Fruit fly (Drosophila melanogaster) whole organism, embryonic: Measurements from ENCODE around the gene alphaTub67C.
A peak's percentile ranks its signal among the peaks of the same experiment; 100 is the strongest.

Experiments used
- B-H2 ChIP-seq: fragments of 200-800 bp; sonication (Bioruptor generic); optimal IDR thresholded peaks from 2 replicates; lab custom pipeline; 2018; ENCODE audit warnings: missing biosample characterization, mild to moderate bottlenecking, missing genetic modification characterization
- BEAF-32 ChIP-seq: fragments of 200-800 bp; sonication (Bioruptor generic); optimal IDR thresholded peaks from 3 replicates; lab custom pipeline; 2017; ENCODE audit warnings: missing biosample characterization, missing genetic modification characterization, mild to moderate bottlenecking, moderate library complexity, missing genetic modification reagents
- Bgb ChIP-seq: fragments of 200-800 bp; sonication (Bioruptor generic); IDR thresholded peaks from 2 replicates; pipeline ENCODE4 v1.3.6; 2022; ENCODE audit warnings: missing biosample characterization, missing genetic modification characterization; ENCODE audit not compliant: partially characterized antibody
- C15 ChIP-seq: fragments of 200-800 bp; sonication (Bioruptor generic); IDR thresholded peaks from 3 replicates; pipeline ENCODE4 v1.3.6; 2022; ENCODE audit warnings: missing biosample characterization, missing genetic modification characterization
- CG10147 ChIP-seq: fragments of 200-800 bp; sonication (Bioruptor generic); optimal IDR thresholded peaks from 2 replicates; lab custom pipeline; 2019; ENCODE audit warnings: missing biosample characterization, mild to moderate bottlenecking, missing genetic modification characterization, moderate library complexity
- CG12104 ChIP-seq: fragments of 200-800 bp; sonication (Bioruptor generic); optimal IDR thresholded peaks from 3 replicates; lab custom pipeline; 2016; ENCODE audit warnings: missing biosample characterization, missing genetic modification characterization
- CG14710 ChIP-seq: fragments of 200-800 bp; sonication (Bioruptor generic); optimal IDR thresholded peaks from 3 replicates; lab custom pipeline; 2019; ENCODE audit warnings: missing biosample characterization, mild to moderate bottlenecking, missing genetic modification characterization, moderate library complexity
- CG15601 ChIP-seq: fragments of 200-800 bp; sonication (Bioruptor generic); optimal IDR thresholded peaks from 3 replicates; lab custom pipeline; 2019; ENCODE audit warnings: missing biosample characterization, mild to moderate bottlenecking, missing genetic modification characterization, moderate library complexity
- CG16779 ChIP-seq: fragments of 200-800 bp; sonication (Bioruptor generic); IDR thresholded peaks from 2 replicates; pipeline ENCODE4 v1.3.6; 2022; ENCODE audit warnings: missing biosample characterization, missing genetic modification characterization
- CG17361 ChIP-seq: fragments of 200-800 bp; sonication (Bioruptor generic); IDR thresholded peaks from 3 replicates; pipeline ENCODE4 v1.3.6; 2022; ENCODE audit warnings: missing biosample characterization, missing genetic modification characterization
- CG17385 ChIP-seq: fragments of 200-800 bp; sonication (Bioruptor generic); optimal IDR thresholded peaks from 3 replicates; lab custom pipeline; 2018; ENCODE audit warnings: missing biosample characterization, mild to moderate bottlenecking, missing genetic modification characterization
- CG2116 ChIP-seq: fragments of 200-800 bp; sonication (Bioruptor generic); optimal IDR thresholded peaks from 3 replicates; lab custom pipeline; 2018; ENCODE audit warnings: missing biosample characterization, mild to moderate bottlenecking, missing genetic modification characterization
- CG3065 ChIP-seq: fragments of 200-800 bp; sonication (Bioruptor generic); optimal IDR thresholded peaks from 2 replicates; lab custom pipeline; 2016; ENCODE audit warnings: missing biosample characterization, missing genetic modification characterization
- CG34224 ChIP-seq: fragments of 200-800 bp; sonication (Bioruptor generic); IDR thresholded peaks from 3 replicates; pipeline ENCODE4 v1.3.6; 2022; ENCODE audit warnings: missing biosample characterization, missing genetic modification characterization; ENCODE audit not compliant: partially characterized antibody
- CG34376 ChIP-seq: fragments of 200-800 bp; sonication (Bioruptor generic); optimal IDR thresholded peaks from 2 replicates; lab custom pipeline; 2018; ENCODE audit warnings: missing biosample characterization, mild to moderate bottlenecking, missing genetic modification characterization
- CG42726 ChIP-seq: fragments of 200-800 bp; sonication (Bioruptor generic); IDR thresholded peaks from 2 replicates; pipeline ENCODE4 v1.3.6; 2022; ENCODE audit warnings: missing biosample characterization, missing genetic modification characterization; ENCODE audit not compliant: partially characterized antibody
- CG4360 ChIP-seq: fragments of 200-800 bp; sonication (Bioruptor generic); IDR thresholded peaks from 2 replicates; pipeline ENCODE4 v1.3.6; 2022; ENCODE audit warnings: missing biosample characterization, missing genetic modification characterization
- CG4707 ChIP-seq: fragments of 200-800 bp; sonication (Bioruptor generic); optimal IDR thresholded peaks from 2 replicates; lab custom pipeline; 2018; ENCODE audit warnings: missing biosample characterization, mild to moderate bottlenecking, missing genetic modification characterization, moderate library complexity
- CG4820 ChIP-seq: fragments of 200-800 bp; sonication (Bioruptor generic); optimal IDR thresholded peaks from 3 replicates; lab custom pipeline; 2016; ENCODE audit warnings: missing biosample characterization, missing genetic modification characterization
- CG6175 ChIP-seq: fragments of 200-800 bp; sonication (Bioruptor generic); IDR thresholded peaks from 3 replicates; pipeline ENCODE4 v1.3.6; 2022; ENCODE audit warnings: missing biosample characterization, missing genetic modification characterization
- CG6689 ChIP-seq: fragments of 200-800 bp; sonication (Bioruptor generic); IDR thresholded peaks from 2 replicates; pipeline ENCODE4 v1.3.6; 2022; ENCODE audit warnings: missing biosample characterization, missing genetic modification characterization
- CG6765 ChIP-seq: fragments of 200-800 bp; sonication (Bioruptor generic); optimal IDR thresholded peaks from 3 replicates; lab custom pipeline; 2017; ENCODE audit warnings: missing biosample characterization, mild to moderate bottlenecking, missing genetic modification characterization
- CG7271 ChIP-seq: fragments of 200-800 bp; sonication (Bioruptor generic); optimal IDR thresholded peaks from 2 replicates; lab custom pipeline; 2018; ENCODE audit warnings: missing biosample characterization, mild to moderate bottlenecking, missing genetic modification characterization, moderate library complexity
- Dad ChIP-seq: fragments of 200-800 bp; sonication (Bioruptor generic); optimal IDR thresholded peaks from 3 replicates; lab custom pipeline; 2016; ENCODE audit warnings: missing biosample characterization, missing genetic modification characterization
- Dp ChIP-seq: fragments of 200-800 bp; sonication (Bioruptor generic); optimal IDR thresholded peaks from 2 replicates; lab custom pipeline; 2018; ENCODE audit warnings: missing biosample characterization, mild to moderate bottlenecking, missing genetic modification characterization, moderate library complexity
- Fer1 ChIP-seq: fragments of 200-800 bp; sonication (Bioruptor generic); optimal IDR thresholded peaks from 2 replicates; lab custom pipeline; 2017; ENCODE audit warnings: missing biosample characterization, mild to moderate bottlenecking, missing genetic modification characterization
- Gsc ChIP-seq: fragments of 200-800 bp; sonication (Bioruptor generic); IDR thresholded peaks from 2 replicates; pipeline ENCODE4 v1.3.6; 2022; ENCODE audit warnings: missing biosample characterization, missing genetic modification characterization
- HLH54F ChIP-seq: fragments of 200-800 bp; sonication (Bioruptor generic); optimal IDR thresholded peaks from 3 replicates; lab custom pipeline; 2016; ENCODE audit warnings: missing biosample characterization, missing genetic modification characterization
- HmgD ChIP-seq: fragments of 200-800 bp; sonication (Bioruptor generic); optimal IDR thresholded peaks from 3 replicates; lab custom pipeline; 2016; ENCODE audit warnings: missing biosample characterization, missing genetic modification characterization
- Jarid2 ChIP-seq: fragments of 200-800 bp; sonication (Bioruptor generic); optimal IDR thresholded peaks from 3 replicates; lab custom pipeline; 2017; ENCODE audit warnings: mild to moderate bottlenecking, missing biosample characterization, missing genetic modification reagents, missing genetic modification characterization
- MBD-R2 ChIP-seq: fragments of 200-800 bp; sonication (Bioruptor generic); IDR thresholded peaks from 2 replicates; pipeline ENCODE4 v1.3.6; 2022; ENCODE audit warnings: missing biosample characterization, missing genetic modification characterization
- MESR4 ChIP-seq: fragments of 200-800 bp; sonication (Bioruptor generic); optimal IDR thresholded peaks from 2 replicates; lab custom pipeline; 2018; ENCODE audit warnings: missing biosample characterization, mild to moderate bottlenecking, missing genetic modification characterization, moderate library complexity
- Sry-δ ChIP-seq: fragments of 200-800 bp; sonication (Bioruptor generic); optimal IDR thresholded peaks from 2 replicates; lab custom pipeline; 2016; ENCODE audit warnings: missing biosample characterization, missing genetic modification characterization
- Xrp1 ChIP-seq: fragments of 200-800 bp; sonication (Bioruptor generic); IDR thresholded peaks from 2 replicates; pipeline ENCODE4 v1.3.6; 2022; ENCODE audit warnings: missing biosample characterization, missing genetic modification characterization
- ap ChIP-seq: fragments of 200-800 bp; sonication (Bioruptor generic); IDR thresholded peaks from 2 replicates; pipeline ENCODE4 v1.3.6; 2022; ENCODE audit warnings: missing biosample characterization, missing genetic modification characterization
- ara ChIP-seq: fragments of 200-800 bp; sonication (Bioruptor generic); IDR thresholded peaks from 2 replicates; pipeline ENCODE4 v1.3.6; 2022; ENCODE audit warnings: missing biosample characterization, missing genetic modification characterization
- ase ChIP-seq: fragments of 200-800 bp; sonication (Bioruptor generic); IDR thresholded peaks from 3 replicates; pipeline ENCODE4 v1.3.6; 2022; ENCODE audit warnings: missing biosample characterization, missing genetic modification characterization
- ato ChIP-seq: fragments of 200-800 bp; sonication (Bioruptor generic); IDR thresholded peaks from 2 replicates; pipeline ENCODE4 v1.3.6; 2022; ENCODE audit warnings: missing biosample characterization, missing genetic modification characterization; ENCODE audit not compliant: partially characterized antibody
- bbx ChIP-seq: fragments of 200-800 bp; sonication (Bioruptor generic); IDR thresholded peaks from 2 replicates; pipeline ENCODE4 v1.3.6; 2022; ENCODE audit warnings: missing biosample characterization, missing genetic modification characterization; ENCODE audit not compliant: partially characterized antibody
- br ChIP-seq: fragments of >200 bp; optimal IDR thresholded peaks from 2 replicates; lab custom pipeline; 2017
- btn ChIP-seq: fragments of 200-800 bp; sonication (Bioruptor generic); optimal IDR thresholded peaks from 2 replicates; lab custom pipeline; 2016; ENCODE audit warnings: missing biosample characterization, missing genetic modification characterization
- chn ChIP-seq: fragments of 200-800 bp; sonication (Bioruptor generic); optimal IDR thresholded peaks from 2 replicates; lab custom pipeline; 2016; ENCODE audit warnings: missing biosample characterization, missing genetic modification characterization
- danr ChIP-seq: fragments of 200-800 bp; sonication (Bioruptor generic); IDR thresholded peaks from 2 replicates; pipeline ENCODE4 v1.3.6; 2022; ENCODE audit warnings: missing biosample characterization, missing genetic modification characterization
- exex ChIP-seq: fragments of 200-800 bp; sonication (Bioruptor generic); optimal IDR thresholded peaks from 4 replicates; lab custom pipeline; 2018; ENCODE audit warnings: missing biosample characterization, mild to moderate bottlenecking, missing genetic modification characterization, moderate library complexity
- gro ChIP-seq: fragments of 200-800 bp; sonication (Bioruptor generic); optimal IDR thresholded peaks from 2 replicates; lab custom pipeline; 2016; ENCODE audit warnings: missing biosample characterization, missing genetic modification characterization
- jigr1 ChIP-seq: fragments of 200-800 bp; sonication (Bioruptor generic); IDR thresholded peaks from 3 replicates; pipeline ENCODE4 v1.3.6; 2022; ENCODE audit warnings: missing biosample characterization, missing genetic modification characterization
- nau ChIP-seq: fragments of 200-800 bp; sonication (Bioruptor generic); optimal IDR thresholded peaks from 3 replicates; lab custom pipeline; 2017; ENCODE audit warnings: missing biosample characterization, mild to moderate bottlenecking, missing genetic modification characterization, missing genetic modification reagents
- pnt ChIP-seq: fragments of 200-800 bp; sonication (Bioruptor generic); optimal IDR thresholded peaks from 3 replicates; lab custom pipeline; 2016; ENCODE audit warnings: missing biosample characterization, missing genetic modification characterization
- slp2 ChIP-seq: fragments of 200-800 bp; sonication (Bioruptor generic); optimal IDR thresholded peaks from 2 replicates; lab custom pipeline; 2016; ENCODE audit warnings: missing biosample characterization, missing genetic modification characterization
- stwl ChIP-seq: fragments of 200-800 bp; sonication (Bioruptor generic); optimal IDR thresholded peaks from 3 replicates; lab custom pipeline; 2018; ENCODE audit warnings: missing biosample characterization, mild to moderate bottlenecking, missing genetic modification characterization, moderate library complexity
- vnd ChIP-seq: fragments of 200-800 bp; sonication (Bioruptor generic); IDR thresholded peaks from 3 replicates; pipeline ENCODE4 v1.3.6; 2022; ENCODE audit warnings: missing biosample characterization, missing genetic modification characterization; ENCODE audit not compliant: partially characterized antibody
- wdn ChIP-seq: fragments of 200-800 bp; sonication (Bioruptor generic); IDR thresholded peaks from 2 replicates; pipeline ENCODE4 v1.3.6; 2022; ENCODE audit warnings: missing biosample characterization, missing genetic modification characterization

The alphaTub67C gene

DNA sequence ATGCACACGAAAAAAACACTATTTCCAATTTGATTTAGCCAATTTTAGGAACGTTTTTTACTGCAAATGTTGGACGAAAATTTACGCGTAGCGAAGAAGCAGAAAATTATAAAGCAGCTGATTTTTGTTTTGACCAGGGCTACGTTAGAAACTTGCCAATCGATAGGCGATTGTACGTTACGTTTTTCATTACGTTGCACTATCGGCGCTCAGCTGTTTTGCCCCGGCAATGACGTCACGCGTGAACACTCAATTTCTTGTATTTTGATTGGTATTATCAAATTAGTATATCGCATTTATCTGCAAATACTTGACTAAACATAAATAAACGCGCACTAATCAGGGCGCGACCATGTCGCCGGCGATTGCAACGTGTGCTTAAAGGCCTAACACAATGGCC is 2.1 kb upstream of the alphaTub67C start, which contains the start of the genes fry and CG16717 (continued):
- no peak for TF ChIP-seq vnd
- TF ChIP-seq jigr1 (GFP tag; lab: Robert Waterston, UW) = no peak
- TF ChIP-seq CG14710 (tag; lab: Kevin White, UChicago) = peak; percentile 1
- no peak for TF ChIP-seq CG6175 (GFP tag; lab: Robert Waterston, UW)
- TF ChIP-seq Dad (GFP tag; lab: Kevin White, UChicago) = no peak
- TF ChIP-seq nau (GFP tag; lab: Kevin White, UChicago) = no peak
- TF ChIP-seq ase (GFP tag; lab: Robert Waterston, UW) = no peak
- TF ChIP-seq CG15601 (tag; lab: Kevin White, UChicago) = no peak
- TF ChIP-seq chn (GFP tag; lab: Kevin White, UChicago) = no peak
- peak; percentile 90 for TF ChIP-seq CG34224 (GFP tag; lab: Robert Waterston, UW)
- no peak for TF ChIP-seq ap
- TF ChIP-seq CG7271 = no peak
- TF ChIP-seq btn = no peak
- no peak for TF ChIP-seq HmgD
- TF ChIP-seq CG6765 (GFP tag; lab: Kevin White, UChicago) = no peak
- TF ChIP-seq Jarid2 = no peak
- TF ChIP-seq C15 (GFP tag; lab: Robert Waterston, UW) = no peak
- TF ChIP-seq Fer1 (GFP tag; lab: Kevin White, UChicago) = peak; percentile 26
- peak; percentile 13 for TF ChIP-seq gro (GFP tag; lab: Kevin White, UChicago)
- TF ChIP-seq CG3065 (GFP tag; lab: Kevin White, UChicago) = no peak
- peak; percentile 68 for TF ChIP-seq exex
- TF ChIP-seq B-H2 (GFP tag; lab: Kevin White, UChicago) = no peak
- no peak for TF ChIP-seq br (lab: Kevin White, UChicago)
- no peak for TF ChIP-seq CG16779 (GFP tag; lab: Robert Waterston, UW)
- no peak for TF ChIP-seq wdn (GFP tag; lab: Robert Waterston, UW)
- peak; percentile 61; the same call in 1 of the 2 replicates for TF ChIP-seq bbx (GFP tag; lab: Robert Waterston, UW)
- no peak for TF ChIP-seq slp2 (GFP tag; lab: Kevin White, UChicago)
- no peak for TF ChIP-seq CG4360 (GFP tag; lab: Robert Waterston, UW)
- TF ChIP-seq ato (GFP tag; lab: Robert Waterston, UW) = peak; percentile 36; the same call in 1 of the 2 replicates
- no peak for TF ChIP-seq Xrp1
- TF ChIP-seq stwl (tag; lab: Kevin White, UChicago) = peak; percentile 67
- peak; percentile 29 for TF ChIP-seq MESR4 (GFP tag; lab: Kevin White, UChicago)
- TF ChIP-seq Bgb (GFP tag; lab: Robert Waterston, UW) = peak; percentile 68; the same call in 1 of the 2 replicates
- TF ChIP-seq ara (GFP tag; lab: Robert Waterston, UW) = no peak
- no peak for TF ChIP-seq CG12104 (GFP tag; lab: Kevin White, UChicago)
- no peak for TF ChIP-seq CG42726 (GFP tag; lab: Robert Waterston, UW)
- TF ChIP-seq CG4707 (GFP tag; lab: Kevin White, UChicago) = no peak
- no peak for TF ChIP-seq pnt (GFP tag; lab: Kevin White, UChicago)
- TF ChIP-seq danr = no peak
- peak; percentile 92 for TF ChIP-seq MBD-R2 (GFP tag; lab: Robert Waterston, UW)
- TF ChIP-seq CG17361 (GFP tag; lab: Robert Waterston, UW) = no peak
- no peak for TF ChIP-seq CG4820
- peak; percentile 26 for TF ChIP-seq Sry-δ (GFP tag; lab: Kevin White, UChicago)
- no peak for TF ChIP-seq CG6689 (GFP tag; lab: Robert Waterston, UW)
- no peak for TF ChIP-seq Gsc (GFP tag; lab: Robert Waterston, UW)
- no peak for TF ChIP-seq CG10147 (GFP tag; lab: Kevin White, UChicago)
- TF ChIP-seq CG2116 = peak; percentile 3
- TF ChIP-seq BEAF-32 (GFP tag; lab: Kevin White, UChicago) = peak; percentile 67
- TF ChIP-seq Dp (GFP tag; lab: Kevin White, UChicago) = peak; percentile 31
- TF ChIP-seq CG34376 (GFP tag; lab: Kevin White, UChicago) = peak; percentile 85
- no peak for TF ChIP-seq HLH54F (GFP tag; lab: Kevin White, UChicago)
- peak; percentile 92 for TF ChIP-seq CG17385
